Worm (Caenorhabditis elegans) whole organism, young adult: ENCODE data around the gene str-118.

ENCODE experiments used
- B0336.3 ChIP-seq: fragments of 200-800 bp; sonication (Bioruptor generic); IDR thresholded peaks from 2 replicates; pipeline ENCODE4 v1.3.6; 2022; ENCODE audit warnings: missing genetic modification characterization, missing compliant biosample characterization
- F22D6.2 ChIP-seq: sonication (generic microtip); optimal IDR thresholded peaks from 2 replicates; lab custom pipeline; 2016; ENCODE audit warnings: mild to moderate bottlenecking, missing genetic modification characterization, missing compliant biosample characterization
- F39B2.1 ChIP-seq: fragments of 200-800 bp; sonication (Bioruptor generic); IDR thresholded peaks from 2 replicates; pipeline ENCODE4 v1.3.6; 2022; ENCODE audit warnings: missing genetic modification reagents, missing genetic modification characterization, missing compliant biosample characterization
- F52B5.7 ChIP-seq: sonication (generic microtip); optimal IDR thresholded peaks from 2 replicates; lab custom pipeline; 2016; ENCODE audit warnings: mild to moderate bottlenecking, missing genetic modification characterization, missing compliant biosample characterization
- F55B11.4 ChIP-seq: sonication (generic microtip); optimal IDR thresholded peaks from 2 replicates; lab custom pipeline; 2016; ENCODE audit warnings: missing compliant biosample characterization, missing genetic modification characterization, borderline replicate concordance; ENCODE audit not compliant: insufficient read depth
- F57C9.4 ChIP-seq: sonication (generic microtip); optimal IDR thresholded peaks from 2 replicates; lab custom pipeline; 2017; ENCODE audit warnings: mild to moderate bottlenecking, missing genetic modification characterization, missing compliant biosample characterization
- K12H6.12 ChIP-seq: fragments of 200-800 bp; sonication (Bioruptor generic); optimal IDR thresholded peaks from 2 replicates; lab custom pipeline; 2018; ENCODE audit warnings: mild to moderate bottlenecking, missing genetic modification characterization, missing compliant biosample characterization
- T07F8.4 ChIP-seq: sonication (generic microtip); optimal IDR thresholded peaks from 2 replicates; lab custom pipeline; 2016; ENCODE audit warnings: mild to moderate bottlenecking, missing genetic modification characterization, moderate library complexity, missing compliant biosample characterization
- T26A5.8 ChIP-seq: sonication (generic microtip); optimal IDR thresholded peaks from 2 replicates; lab custom pipeline; 2016; ENCODE audit warnings: missing genetic modification characterization, missing compliant biosample characterization
- Y53G8AR.9 ChIP-seq: fragments of 200-800 bp; sonication (Bioruptor generic); conservative IDR thresholded peaks from 2 replicates; pipeline ENCODE4 v1.3.6; 2022; ENCODE audit warnings: missing genetic modification reagents, missing genetic modification characterization, missing compliant biosample characterization
- Y79H2A.3 ChIP-seq: fragments of 200-800 bp; sonication (Bioruptor generic); conservative IDR thresholded peaks from 2 replicates; pipeline ENCODE4 v1.3.6; 2022; ENCODE audit warnings: missing genetic modification reagents, missing genetic modification characterization, missing compliant biosample characterization
- akir-1 ChIP-seq: fragments of 200-800 bp; sonication (Bioruptor generic); optimal IDR thresholded peaks from 2 replicates; lab custom pipeline; 2018; ENCODE audit warnings: mild to moderate bottlenecking, missing genetic modification characterization, moderate library complexity, missing compliant biosample characterization
- ama-1 ChIP-seq, 3 experiments: fragments of 150-350 bp in 1 of 3; sonication (generic microtip) in 2 of 3; optimal IDR thresholded peaks; 2 replicates each; lab custom pipeline; 2014 to 2018; ENCODE audit warnings: missing biosample characterization in 2 of 3, missing genetic modification characterization in 2 of 3, missing genetic modification reagents in 2 of 3
- athp-1 ChIP-seq: sonication (generic microtip); optimal IDR thresholded peaks from 2 replicates; lab custom pipeline; 2017; ENCODE audit warnings: mild to moderate bottlenecking, missing genetic modification characterization, missing compliant biosample characterization
- attf-5 ChIP-seq: fragments of 200-800 bp; sonication (Bioruptor generic); optimal IDR thresholded peaks from 2 replicates; lab custom pipeline; 2018; ENCODE audit warnings: mild to moderate bottlenecking, missing genetic modification characterization, missing compliant biosample characterization
- bed-1 ChIP-seq: fragments of 200-800 bp; sonication (Bioruptor generic); IDR thresholded peaks from 2 replicates; pipeline ENCODE4 v1.3.6; 2022; ENCODE audit warnings: missing genetic modification reagents, missing genetic modification characterization, missing compliant biosample characterization
- bed-2 ChIP-seq: fragments of 200-800 bp; sonication (Bioruptor generic); IDR thresholded peaks from 2 replicates; pipeline ENCODE4 v1.3.6; 2022; ENCODE audit warnings: missing genetic modification reagents, missing genetic modification characterization, missing compliant biosample characterization
- ccch-3 ChIP-seq: fragments of 200-800 bp; sonication (Bioruptor generic); optimal IDR thresholded peaks from 2 replicates; lab custom pipeline; 2018; ENCODE audit warnings: mild to moderate bottlenecking, missing genetic modification characterization, missing compliant biosample characterization
- ceh-27 ChIP-seq: fragments of 200-800 bp; sonication (Bioruptor generic); optimal IDR thresholded peaks from 2 replicates; lab custom pipeline; 2018; ENCODE audit warnings: mild to moderate bottlenecking, missing genetic modification characterization, moderate library complexity, missing compliant biosample characterization
- ceh-58 ChIP-seq: fragments of 200-800 bp; sonication (Bioruptor generic); IDR thresholded peaks from 2 replicates; pipeline ENCODE4 v1.3.6; 2022; ENCODE audit warnings: missing genetic modification characterization, missing compliant biosample characterization
- ceh-91 ChIP-seq: fragments of 200-800 bp; sonication (Bioruptor generic); IDR thresholded peaks from 2 replicates; pipeline ENCODE4 v1.3.6; 2022; ENCODE audit warnings: missing genetic modification reagents, missing genetic modification characterization, missing compliant biosample characterization
- egl-44 ChIP-seq: fragments of 200-800 bp; sonication (Bioruptor generic); IDR thresholded peaks from 2 replicates; pipeline ENCODE4 v1.3.6; 2022; ENCODE audit warnings: missing genetic modification reagents, missing genetic modification characterization, missing compliant biosample characterization
- ets-4 ChIP-seq: fragments of 200-800 bp; sonication (Bioruptor generic); optimal IDR thresholded peaks from 2 replicates; lab custom pipeline; 2018; ENCODE audit warnings: mild to moderate bottlenecking, missing genetic modification characterization, missing compliant biosample characterization
- fkh-3 ChIP-seq: sonication (generic microtip); optimal IDR thresholded peaks from 2 replicates; lab custom pipeline; 2016; ENCODE audit warnings: mild to moderate bottlenecking, missing genetic modification characterization, missing compliant biosample characterization
- him-1 ChIP-seq: sonication (generic microtip); optimal IDR thresholded peaks from 2 replicates; lab custom pipeline; 2016; ENCODE audit warnings: missing genotype, missing genetic modification reagents, missing genetic modification characterization, missing compliant biosample characterization
- hlh-26 ChIP-seq: fragments of 200-800 bp; sonication (Bioruptor generic); conservative IDR thresholded peaks from 2 replicates; pipeline ENCODE4 v1.3.6; 2022; ENCODE audit warnings: missing genetic modification reagents, missing genetic modification characterization, missing compliant biosample characterization
- hmg-20 ChIP-seq: fragments of 200-800 bp; sonication (Bioruptor generic); IDR thresholded peaks from 2 replicates; pipeline ENCODE4 v1.3.6; 2022; ENCODE audit warnings: missing genetic modification reagents, missing genetic modification characterization, missing compliant biosample characterization
- let-526 ChIP-seq: fragments of 200-800 bp; sonication (Bioruptor generic); IDR thresholded peaks from 2 replicates; pipeline ENCODE4 v1.3.6; 2022; ENCODE audit warnings: missing genetic modification reagents, missing genetic modification characterization, missing compliant biosample characterization
- let-607 ChIP-seq, 2 experiments: fragments of 200-800 bp in 1 of 2; sonication (Bioruptor generic) in 1 of 2; sonication (generic microtip) in 1 of 2; optimal IDR thresholded peaks; 2 replicates each; lab custom pipeline; 2016 to 2018; ENCODE audit warnings: mild to moderate bottlenecking in 2 of 2, missing compliant biosample characterization in 2 of 2, missing genetic modification characterization in 2 of 2, moderate library complexity in 2 of 2, missing genotype in 1 of 2
- lin-26 ChIP-seq: fragments of 200-800 bp; sonication (Bioruptor generic); IDR thresholded peaks from 2 replicates; pipeline ENCODE4 v1.3.6; 2022; ENCODE audit warnings: missing genetic modification reagents, missing genetic modification characterization, missing compliant biosample characterization
- lin-35 ChIP-seq, 3 experiments: fragments of 150-350 bp in 2 of 3; sonication (generic microtip) in 1 of 3; optimal IDR thresholded peaks; 2 replicates each; lab custom pipeline; 2014 to 2018; ENCODE audit warnings: missing biosample characterization in 3 of 3, missing genetic modification characterization in 3 of 3, missing genetic modification reagents in 3 of 3
- lin-40 ChIP-seq: sonication (generic microtip); optimal IDR thresholded peaks from 2 replicates; lab custom pipeline; 2016; ENCODE audit warnings: missing genetic modification characterization, mild to moderate bottlenecking, missing compliant biosample characterization, missing genotype, missing genetic modification reagents
- lsl-1 ChIP-seq: fragments of 200-800 bp; sonication (Bioruptor generic); optimal IDR thresholded peaks from 2 replicates; lab custom pipeline; 2018; ENCODE audit warnings: mild to moderate bottlenecking, missing genetic modification characterization, moderate library complexity, missing compliant biosample characterization
- madf-10 ChIP-seq: sonication (generic microtip); optimal IDR thresholded peaks from 2 replicates; lab custom pipeline; 2016; ENCODE audit warnings: mild to moderate bottlenecking, missing genetic modification characterization, missing compliant biosample characterization
- madf-6 ChIP-seq: fragments of 200-800 bp; sonication (Bioruptor generic); IDR thresholded peaks from 2 replicates; pipeline ENCODE4 v1.3.6; 2022; ENCODE audit warnings: missing genetic modification reagents, missing genetic modification characterization, missing compliant biosample characterization
- mcd-1 ChIP-seq: fragments of 200-800 bp; sonication (Bioruptor generic); IDR thresholded peaks from 2 replicates; pipeline ENCODE4 v1.3.6; 2022; ENCODE audit warnings: missing genetic modification reagents, missing genetic modification characterization, missing compliant biosample characterization
- mes-4 ChIP-seq: sonication (generic microtip); optimal IDR thresholded peaks from 2 replicates; lab custom pipeline; 2016; ENCODE audit warnings: missing genotype, missing genetic modification characterization, missing compliant biosample characterization
- nhr-120 ChIP-seq: fragments of 200-800 bp; sonication (Bioruptor generic); IDR thresholded peaks from 2 replicates; pipeline ENCODE4 v1.3.6; 2022; ENCODE audit warnings: missing genetic modification characterization, missing compliant biosample characterization
- nhr-80 ChIP-seq: sonication (generic microtip); optimal IDR thresholded peaks from 2 replicates; lab custom pipeline; 2016; ENCODE audit warnings: missing genetic modification characterization, missing compliant biosample characterization
- nhr-90 ChIP-seq: sonication (generic microtip); optimal IDR thresholded peaks from 2 replicates; lab custom pipeline; 2016; ENCODE audit warnings: missing genotype, mild to moderate bottlenecking, missing genetic modification characterization, missing compliant biosample characterization
- rec-8 ChIP-seq, 2 experiments: sonication (generic microtip); optimal IDR thresholded peaks; 2 replicates each; lab custom pipeline; 2016; ENCODE audit warnings: mild to moderate bottlenecking in 2 of 2, missing genetic modification characterization in 2 of 2, missing genetic modification reagents in 2 of 2, missing genotype in 2 of 2, missing biosample characterization in 1 of 2, missing compliant biosample characterization in 1 of 2, moderate library complexity in 1 of 2
- repo-1 ChIP-seq: sonication (generic microtip); optimal IDR thresholded peaks from 2 replicates; lab custom pipeline; 2017; ENCODE audit warnings: mild to moderate bottlenecking, missing genetic modification characterization, missing compliant biosample characterization
- rpc-1 ChIP-seq, 2 experiments: fragments of 150-350 bp in 1 of 2; sonication (generic microtip) in 1 of 2; optimal IDR thresholded peaks; 2 replicates each; lab custom pipeline; 2014 to 2018; ENCODE audit warnings: missing biosample characterization in 1 of 2, missing genetic modification characterization in 1 of 2, missing genetic modification reagents in 1 of 2, missing genotype in 1 of 2
- snpc-1.3 ChIP-seq: sonication (generic microtip); optimal IDR thresholded peaks from 2 replicates; lab custom pipeline; 2017; ENCODE audit warnings: missing genetic modification characterization, mild to moderate bottlenecking, missing compliant biosample characterization, antibody characterized with exemption, moderate library complexity, missing genotype, missing genetic modification reagents; ENCODE audit not compliant: insufficient read depth
- somi-1 ChIP-seq: fragments of 200-800 bp; sonication (Bioruptor generic); optimal IDR thresholded peaks from 2 replicates; lab custom pipeline; 2018; ENCODE audit warnings: mild to moderate bottlenecking, missing genetic modification characterization, missing compliant biosample characterization
- tbp1 ChIP-seq: fragments of 200-800 bp; sonication (Bioruptor generic); optimal IDR thresholded peaks from 2 replicates; lab custom pipeline; 2018; ENCODE audit warnings: mild to moderate bottlenecking, missing genetic modification characterization, missing compliant biosample characterization
- zfh-2 ChIP-seq: fragments of 200-800 bp; sonication (Bioruptor generic); conservative IDR thresholded peaks from 2 replicates; pipeline ENCODE4 v1.3.6; 2022; ENCODE audit warnings: missing genetic modification reagents, missing genetic modification characterization, missing compliant biosample characterization
- ztf-26 ChIP-seq: sonication (generic microtip); optimal IDR thresholded peaks from 2 replicates; lab custom pipeline; 2017; ENCODE audit warnings: missing genetic modification characterization, missing compliant biosample characterization

Gene str-118

DNA sequence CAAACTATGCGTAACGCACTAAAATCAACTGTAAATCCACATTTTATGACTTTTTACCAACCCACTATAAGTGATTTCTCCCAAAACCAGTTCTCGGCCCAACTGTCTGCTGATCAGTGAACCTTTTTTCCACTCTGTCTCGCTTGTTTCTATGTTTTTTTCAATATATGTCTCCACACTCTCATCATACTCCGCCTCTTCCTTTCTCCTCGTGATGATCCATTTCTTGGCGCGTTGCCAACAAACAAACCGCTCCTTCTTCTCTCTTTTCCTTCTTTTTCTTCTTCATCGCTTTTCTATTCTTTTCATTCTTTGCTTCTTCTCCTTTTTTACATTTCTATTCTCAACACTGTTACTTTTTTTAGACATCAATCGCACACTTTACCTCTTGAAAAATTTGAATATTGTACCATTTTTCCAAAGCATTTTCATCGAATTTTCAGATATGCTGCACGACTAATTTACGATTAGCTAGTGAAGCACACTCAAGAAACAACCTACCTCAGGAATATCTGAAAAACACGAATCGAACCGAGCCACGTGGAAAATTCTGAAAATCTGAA, 8.6 kb upstream of the str-118 start, which contains the start of gene T06E8.8 (continued):
- TF ChIP-seq F52B5.7 (tag; lab: Kevin White, UChicago) (no peak), lsl-1 (GFP tag; lab: Kevin White, UChicago) (no peak), rpc-1 (optimal IDR thresholded peaks at IDR 0.05; lab: Kevin White, UChicago) (no peak), rpc-1 (tag; optimal IDR thresholded peaks at IDR 0.05; lab: Kevin White, UChicago) (no peak), K12H6.12 (tag; lab: Kevin White, UChicago) (peak; percentile 40), F57C9.4 (tag; lab: Kevin White, UChicago) (no peak), lin-26 (GFP tag; lab: Robert Waterston, UW) (no peak), him-1 (tag; lab: Kevin White, UChicago) (no peak), tbp1 (peak; percentile 24), T26A5.8 (tag; lab: Kevin White, UChicago) (no peak), Y53G8AR.9 (GFP tag; lab: Robert Waterston, UW) (no peak), let-607 (tag; optimal IDR thresholded peaks at IDR 0.05; lab: Kevin White, UChicago) (no peak), Y79H2A.3 (no peak), ceh-27 (GFP tag; lab: Kevin White, UChicago) (peak; percentile 25), egl-44 (GFP tag; lab: Robert Waterston, UW) (no peak), nhr-80 (tag; lab: Kevin White, UChicago) (no peak), zfh-2 (GFP tag; lab: Robert Waterston, UW) (no peak), bed-2 (no peak), mcd-1 (GFP tag; lab: Robert Waterston, UW) (peak; percentile 28; the same call in 1 of the 2 replicates), nhr-90 (no peak), snpc-1.3 (tag; lab: Kevin White, UChicago) (no peak), T07F8.4 (tag; lab: Kevin White, UChicago) (no peak), let-526 (GFP tag; lab: Robert Waterston, UW) (no peak), madf-6 (GFP tag; lab: Robert Waterston, UW) (no peak), ets-4 (no peak), ccch-3 (GFP tag; lab: Kevin White, UChicago) (no peak), akir-1 (no peak), B0336.3 (GFP tag; lab: Robert Waterston, UW) (no peak), F39B2.1 (GFP tag; lab: Robert Waterston, UW) (no peak), repo-1 (tag; lab: Kevin White, UChicago) (no peak), fkh-3 (no peak), somi-1 (GFP tag; lab: Kevin White, UChicago) (peak; percentile 75), hmg-20 (GFP tag; lab: Robert Waterston, UW) (no peak), F22D6.2 (tag; lab: Kevin White, UChicago) (no peak), hlh-26 (GFP tag; lab: Robert Waterston, UW) (no peak), lin-40 (tag; lab: Kevin White, UChicago) (peak; percentile 77), attf-5 (GFP tag; lab: Kevin White, UChicago) (no peak), ama-1 (optimal IDR thresholded peaks at IDR 0.05; lab: Kevin White, UChicago) (no peak), ama-1 (GFP tag; optimal IDR thresholded peaks at IDR 0.05; lab: Kevin White, UChicago) (no peak), athp-1 (tag; lab: Kevin White, UChicago) (no peak), ceh-58 (GFP tag; lab: Robert Waterston, UW) (no peak), nhr-120 (GFP tag; lab: Robert Waterston, UW) (no peak), madf-10 (tag; lab: Kevin White, UChicago) (no peak), rec-8 (tag; optimal IDR thresholded peaks at IDR 0.05; lab: Kevin White, UChicago) (no peak), lin-35 (GFP tag; optimal IDR thresholded peaks at IDR 0.05; lab: Kevin White, UChicago) (peak in 1 of 3 experiments; percentile 25), bed-1 (GFP tag; lab: Robert Waterston, UW) (no peak), F55B11.4 (tag; lab: Kevin White, UChicago) (no peak), ceh-91 (no peak), mes-4 (no peak), ztf-26 (tag; lab: Kevin White, UChicago) (peak; percentile 53)
